Fruit fly (Drosophila melanogaster) whole organism, embryonic: Measurements from ENCODE around the gene Rbp1-like.

Source experiments
- Blimp-1 ChIP-seq: fragments of 200-800 bp; sonication (Bioruptor generic); optimal IDR thresholded peaks from 3 replicates; lab custom pipeline; 2018; ENCODE audit warnings: missing biosample characterization, missing genetic modification characterization, mild to moderate bottlenecking, moderate library complexity, missing genetic modification reagents
- C15 ChIP-seq: fragments of 200-800 bp; sonication (Bioruptor generic); IDR thresholded peaks from 3 replicates; pipeline ENCODE4 v1.3.6; 2022; ENCODE audit warnings: missing biosample characterization, missing genetic modification characterization
- CG10147 ChIP-seq: fragments of 200-800 bp; sonication (Bioruptor generic); optimal IDR thresholded peaks from 2 replicates; lab custom pipeline; 2019; ENCODE audit warnings: missing biosample characterization, mild to moderate bottlenecking, missing genetic modification characterization, moderate library complexity
- CG10274 ChIP-seq: fragments of 200-800 bp; sonication (Bioruptor generic); optimal IDR thresholded peaks from 3 replicates; lab custom pipeline; 2017; ENCODE audit warnings: missing biosample characterization, mild to moderate bottlenecking, missing genetic modification characterization
- CG11085 ChIP-seq: fragments of 200-800 bp; sonication (Bioruptor generic); IDR thresholded peaks from 2 replicates; pipeline ENCODE4 v1.3.6; 2022; ENCODE audit warnings: missing biosample characterization, missing genetic modification characterization
- CG11456 ChIP-seq: fragments of 200-800 bp; sonication (Bioruptor generic); IDR thresholded peaks from 3 replicates; pipeline ENCODE4 v1.3.6; 2022; ENCODE audit warnings: missing biosample characterization, missing genetic modification characterization
- CG12104 ChIP-seq: fragments of 200-800 bp; sonication (Bioruptor generic); optimal IDR thresholded peaks from 3 replicates; lab custom pipeline; 2016; ENCODE audit warnings: missing biosample characterization, missing genetic modification characterization
- CG12236 ChIP-seq: fragments of 200-800 bp; sonication (Bioruptor generic); optimal IDR thresholded peaks from 2 replicates; lab custom pipeline; 2016; ENCODE audit warnings: missing biosample characterization, missing genetic modification characterization
- CG12744 ChIP-seq: fragments of 200-800 bp; sonication (Bioruptor generic); optimal IDR thresholded peaks from 2 replicates; lab custom pipeline; 2016; ENCODE audit warnings: missing biosample characterization, missing genetic modification characterization
- CG15269 ChIP-seq: fragments of 200-800 bp; sonication (Bioruptor generic); optimal IDR thresholded peaks from 2 replicates; lab custom pipeline; 2018; ENCODE audit warnings: missing biosample characterization, mild to moderate bottlenecking, missing genetic modification characterization, moderate library complexity
- CG1529 ChIP-seq: fragments of 200-800 bp; sonication (Bioruptor generic); optimal IDR thresholded peaks from 3 replicates; lab custom pipeline; 2018; ENCODE audit warnings: missing biosample characterization, missing genetic modification characterization
- CG17328 ChIP-seq: fragments of 200-800 bp; sonication (Bioruptor generic); IDR thresholded peaks from 2 replicates; pipeline ENCODE4 v1.3.6; 2022; ENCODE audit warnings: missing biosample characterization, missing genetic modification characterization
- CG1832 ChIP-seq: fragments of 200-800 bp; sonication (Bioruptor generic); optimal IDR thresholded peaks from 2 replicates; lab custom pipeline; 2017; ENCODE audit warnings: missing biosample characterization, mild to moderate bottlenecking, missing genetic modification characterization, inconsistent platforms
- CG18764 ChIP-seq: fragments of 200-800 bp; sonication (Bioruptor generic); optimal IDR thresholded peaks from 3 replicates; lab custom pipeline; 2016; ENCODE audit warnings: missing biosample characterization, missing genetic modification characterization
- CG30403 ChIP-seq: fragments of 200-800 bp; sonication (Bioruptor generic); optimal IDR thresholded peaks from 3 replicates; lab custom pipeline; 2016; ENCODE audit warnings: missing biosample characterization, missing genetic modification characterization
- CG33213 ChIP-seq: fragments of 200-800 bp; sonication (Bioruptor generic); optimal IDR thresholded peaks from 3 replicates; lab custom pipeline; 2016; ENCODE audit warnings: missing biosample characterization, missing genetic modification characterization
- CG4282 ChIP-seq: fragments of 200-800 bp; sonication (Bioruptor generic); optimal IDR thresholded peaks from 2 replicates; lab custom pipeline; 2016; ENCODE audit warnings: missing biosample characterization, missing genetic modification characterization
- CG5245 ChIP-seq: fragments of 200-800 bp; sonication (Bioruptor generic); optimal IDR thresholded peaks from 3 replicates; lab custom pipeline; 2016; ENCODE audit warnings: missing biosample characterization, missing genetic modification characterization
- CG6689 ChIP-seq: fragments of 200-800 bp; sonication (Bioruptor generic); IDR thresholded peaks from 2 replicates; pipeline ENCODE4 v1.3.6; 2022; ENCODE audit warnings: missing biosample characterization, missing genetic modification characterization
- CG6813 ChIP-seq: fragments of 200-800 bp; sonication (Bioruptor generic); optimal IDR thresholded peaks from 2 replicates; lab custom pipeline; 2017; ENCODE audit warnings: missing biosample characterization, missing genetic modification characterization, mild to moderate bottlenecking, moderate library complexity, missing genetic modification reagents
- CG6854 ChIP-seq: fragments of 200-800 bp; sonication (Bioruptor generic); optimal IDR thresholded peaks from 3 replicates; lab custom pipeline; 2017; ENCODE audit warnings: missing biosample characterization, mild to moderate bottlenecking, missing genetic modification characterization
- CG8478 ChIP-seq: fragments of >200 bp; optimal IDR thresholded peaks from 2 replicates; lab custom pipeline; 2018
- CG8924 ChIP-seq: fragments of 200-800 bp; optimal IDR thresholded peaks from 3 replicates; lab custom pipeline; 2019; ENCODE audit warnings: missing biosample characterization, mild to moderate bottlenecking, missing genetic modification characterization, moderate library complexity
- CG9215 ChIP-seq: fragments of 200-800 bp; sonication (Bioruptor generic); IDR thresholded peaks from 2 replicates; pipeline ENCODE4 v1.3.6; 2022; ENCODE audit warnings: missing biosample characterization, missing genetic modification characterization
- CHES-1-like ChIP-seq: fragments of 200-800 bp; sonication (Bioruptor generic); optimal IDR thresholded peaks from 2 replicates; lab custom pipeline; 2016; ENCODE audit warnings: missing biosample characterization, missing genetic modification characterization
- E2f1 ChIP-seq: fragments of 200-800 bp; sonication (Bioruptor generic); IDR thresholded peaks from 2 replicates; pipeline ENCODE4 v1.3.6; 2022; ENCODE audit warnings: missing biosample characterization, missing genetic modification characterization
- Eip74EF ChIP-seq, 2 experiments: fragments of 200-800 bp in 1 of 2; fragments of >200 bp in 1 of 2; sonication (Bioruptor generic) in 1 of 2; optimal IDR thresholded peaks; 2 replicates each; lab custom pipeline; 2017 to 2019; ENCODE audit warnings: missing biosample characterization in 2 of 2, missing genetic modification characterization in 2 of 2, mild to moderate bottlenecking in 1 of 2, moderate library complexity in 1 of 2
- GATAe ChIP-seq: fragments of 200-800 bp; sonication (Bioruptor generic); conservative IDR thresholded peaks from 2 replicates; pipeline ENCODE4 v1.3.6; 2022; ENCODE audit warnings: missing biosample characterization, missing genetic modification characterization
- HHEX ChIP-seq: fragments of 200-800 bp; sonication (Bioruptor generic); optimal IDR thresholded peaks from 3 replicates; lab custom pipeline; 2017; ENCODE audit warnings: missing biosample characterization, mild to moderate bottlenecking, missing genetic modification characterization, missing genetic modification reagents
- Lpt ChIP-seq: fragments of >200 bp; optimal IDR thresholded peaks from 2 replicates; lab custom pipeline; 2018; ENCODE audit warnings: missing biosample characterization, missing genetic modification characterization
- Med ChIP-seq: fragments of 200-800 bp; sonication (Bioruptor generic); peaks from one replicate; lab custom pipeline; 2016; ENCODE audit warnings: missing biosample characterization, missing genetic modification characterization, mild to moderate bottlenecking, inconsistent platforms, moderate library complexity
- Nf-YC ChIP-seq: fragments of 200-800 bp; optimal IDR thresholded peaks from 3 replicates; lab custom pipeline; 2019; ENCODE audit warnings: missing biosample characterization, mild to moderate bottlenecking, missing genetic modification characterization, moderate library complexity
- Opbp ChIP-seq: fragments of 200-800 bp; sonication (Bioruptor generic); IDR thresholded peaks from 3 replicates; pipeline ENCODE4 v1.3.6; 2022; ENCODE audit warnings: missing biosample characterization, missing genetic modification characterization; ENCODE audit not compliant: partially characterized antibody
- Six4 ChIP-seq: fragments of 200-800 bp; sonication (Bioruptor generic); optimal IDR thresholded peaks from 2 replicates; lab custom pipeline; 2016; ENCODE audit warnings: missing biosample characterization, missing genetic modification characterization
- bbx ChIP-seq: fragments of 200-800 bp; sonication (Bioruptor generic); IDR thresholded peaks from 2 replicates; pipeline ENCODE4 v1.3.6; 2022; ENCODE audit warnings: missing biosample characterization, missing genetic modification characterization; ENCODE audit not compliant: partially characterized antibody
- chinmo ChIP-seq: fragments of 200-800 bp; sonication (Bioruptor generic); IDR thresholded peaks from 4 replicates; pipeline ENCODE4 v1.3.6; 2022; ENCODE audit warnings: missing biosample characterization, missing genetic modification characterization; ENCODE audit not compliant: partially characterized antibody
- dan ChIP-seq: fragments of 200-800 bp; sonication (Bioruptor generic); IDR thresholded peaks from 2 replicates; pipeline ENCODE4 v1.3.6; 2022; ENCODE audit warnings: missing biosample characterization, missing genetic modification characterization
- dpn ChIP-seq, 2 experiments: fragments of 200-800 bp; sonication (Bioruptor generic); optimal IDR thresholded peaks; 3 replicates each; lab custom pipeline; 2016; ENCODE audit warnings: missing biosample characterization in 2 of 2, missing genetic modification characterization in 2 of 2
- eve ChIP-seq, 2 experiments: fragments of >200 bp; optimal IDR thresholded peaks; 2 replicates each; lab custom pipeline; 2017; ENCODE audit warnings: missing biosample characterization in 2 of 2, missing genetic modification characterization in 2 of 2
- ind ChIP-seq: fragments of 200-800 bp; sonication (Bioruptor generic); optimal IDR thresholded peaks from 3 replicates; lab custom pipeline; 2016; ENCODE audit warnings: missing biosample characterization, missing genetic modification characterization
- jing ChIP-seq: fragments of 200-800 bp; sonication (Bioruptor generic); optimal IDR thresholded peaks from 2 replicates; lab custom pipeline; 2018; ENCODE audit warnings: missing biosample characterization, mild to moderate bottlenecking, missing genetic modification characterization
- jumu ChIP-seq: fragments of 200-800 bp; sonication (Bioruptor generic); optimal IDR thresholded peaks from 3 replicates; lab custom pipeline; 2016; ENCODE audit warnings: missing biosample characterization, missing genetic modification characterization
- kni ChIP-seq: fragments of 200-800 bp; sonication (Bioruptor generic); optimal IDR thresholded peaks from 3 replicates; lab custom pipeline; 2017; ENCODE audit warnings: mild to moderate bottlenecking, missing biosample characterization, missing genetic modification reagents, missing genetic modification characterization
- nau ChIP-seq: fragments of 200-800 bp; sonication (Bioruptor generic); optimal IDR thresholded peaks from 3 replicates; lab custom pipeline; 2017; ENCODE audit warnings: missing biosample characterization, mild to moderate bottlenecking, missing genetic modification characterization, missing genetic modification reagents
- pb ChIP-seq: fragments of 200-800 bp; sonication (Bioruptor generic); optimal IDR thresholded peaks from 3 replicates; lab custom pipeline; 2016; ENCODE audit warnings: missing biosample characterization, missing genetic modification characterization
- pros ChIP-seq: fragments of 200-800 bp; sonication (Bioruptor generic); optimal IDR thresholded peaks from 3 replicates; lab custom pipeline; 2019; ENCODE audit warnings: missing biosample characterization, mild to moderate bottlenecking, missing genetic modification characterization, moderate library complexity
- repo ChIP-seq: fragments of 200-800 bp; sonication (Bioruptor generic); optimal IDR thresholded peaks from 2 replicates; lab custom pipeline; 2016; ENCODE audit warnings: missing biosample characterization, missing genetic modification characterization
- row ChIP-seq: fragments of 200-800 bp; sonication (Bioruptor generic); IDR thresholded peaks from 3 replicates; pipeline ENCODE4 v1.3.6; 2022; ENCODE audit warnings: missing biosample characterization, missing genetic modification characterization
- slbo ChIP-seq: fragments of 200-800 bp; sonication (Bioruptor generic); IDR thresholded peaks from 2 replicates; pipeline ENCODE4 v1.3.6; 2022; ENCODE audit warnings: missing biosample characterization, missing genetic modification characterization
- tup ChIP-seq: fragments of 200-800 bp; sonication (Bioruptor generic); optimal IDR thresholded peaks from 2 replicates; lab custom pipeline; 2016; ENCODE audit warnings: missing biosample characterization, mild to moderate bottlenecking, missing genetic modification characterization, moderate library complexity
- zfh1 ChIP-seq: fragments of 200-800 bp; sonication (Bioruptor generic); IDR thresholded peaks from 3 replicates; pipeline ENCODE4 v1.3.6; 2022; ENCODE audit warnings: missing biosample characterization, missing genetic modification characterization

Gene Rbp1-like

DNA sequence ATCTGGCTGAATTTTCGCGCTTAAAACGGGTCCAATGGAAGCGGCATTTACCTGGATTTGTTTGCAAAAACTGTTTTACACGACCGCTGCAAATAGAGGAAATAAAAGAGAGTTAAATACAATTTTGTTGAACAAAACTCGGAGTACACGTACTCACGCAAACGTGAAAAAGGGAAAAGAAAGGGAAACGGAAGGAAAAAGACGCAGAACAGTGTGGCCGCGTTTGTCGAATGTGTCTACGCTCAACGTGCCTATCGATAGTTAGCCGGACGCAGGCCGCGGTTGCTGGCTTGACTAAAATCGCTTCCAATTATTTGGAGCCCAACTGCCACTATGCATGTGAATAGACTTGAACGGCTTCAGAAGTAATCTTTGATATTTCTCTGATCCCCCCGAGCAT, 47.2 kb downstream of the Rbp1-like start, which contains the start of gene RpS15Aa (continued):
- TF ChIP-seq repo (GFP tag; lab: Kevin White, UChicago): peak; percentile 66
- TF ChIP-seq Eip74EF (GFP tag; optimal IDR thresholded peaks at IDR 0.05; lab: Kevin White, UChicago): peak in 1 of 2 experiments; percentile 44
- TF ChIP-seq Med (GFP tag; lab: Kevin White, UChicago): peak; percentile 98
- TF ChIP-seq CG8478 (lab: Kevin White, UChicago): no peak
- TF ChIP-seq CG10147 (GFP tag; lab: Kevin White, UChicago): peak; percentile 25
- peak; percentile 50 for TF ChIP-seq CG18764 (GFP tag; lab: Kevin White, UChicago)
- no peak for TF ChIP-seq dan (GFP tag; lab: Robert Waterston, UW)
- no peak for TF ChIP-seq jing (GFP tag; lab: Kevin White, UChicago)
- TF ChIP-seq CG1832: no peak
- peak; percentile 86 for TF ChIP-seq CG6813 (GFP tag; lab: Kevin White, UChicago)
- TF ChIP-seq GATAe: 0 out of 2 replicates have a peak, but pooled peaks have one; percentile 34
- peak; percentile 59 for TF ChIP-seq E2f1 (GFP tag; lab: Robert Waterston, UW)
- TF ChIP-seq CG12104 (GFP tag; lab: Kevin White, UChicago): peak; percentile 42
- no peak for TF ChIP-seq Lpt (GFP tag; lab: Kevin White, UChicago)
- TF ChIP-seq C15 (GFP tag; lab: Robert Waterston, UW): peak; percentile 67; the same call in 1 of the 3 replicates
- TF ChIP-seq dpn (GFP tag; optimal IDR thresholded peaks at IDR 0.05; lab: Kevin White, UChicago): peak; percentile 34 to 79
- TF ChIP-seq jumu (GFP tag; lab: Kevin White, UChicago): peak; percentile 45
- peak; percentile 55 for TF ChIP-seq CG1529 (GFP tag; lab: Kevin White, UChicago)
- TF ChIP-seq Blimp-1 (GFP tag; lab: Kevin White, UChicago): peak; percentile 22
- TF ChIP-seq CG11456 (GFP tag; lab: Robert Waterston, UW): peak; percentile 92
- TF ChIP-seq pros (GFP tag; lab: Kevin White, UChicago): no peak
- TF ChIP-seq CG6854 (GFP tag; lab: Kevin White, UChicago): peak; percentile 76
- TF ChIP-seq CG8924 (tag; lab: Kevin White, UChicago): peak; percentile 48
- TF ChIP-seq CG4282 (GFP tag; lab: Kevin White, UChicago): no peak
- TF ChIP-seq Six4: peak; percentile 26
- TF ChIP-seq Nf-YC (tag; lab: Kevin White, UChicago): peak; percentile 38
- TF ChIP-seq CG15269: peak; percentile 56
- peak; percentile 76 for TF ChIP-seq Opbp (GFP tag; lab: Robert Waterston, UW)
- TF ChIP-seq CG12236 (GFP tag; lab: Kevin White, UChicago): peak; percentile 57
- peak; percentile 67 for TF ChIP-seq CG10274 (GFP tag; lab: Kevin White, UChicago)
- peak; percentile 87 for TF ChIP-seq CG11085 (GFP tag; lab: Robert Waterston, UW)
- TF ChIP-seq CHES-1-like (GFP tag; lab: Kevin White, UChicago): peak; percentile 85
- peak; percentile 87 for TF ChIP-seq HHEX (GFP tag; lab: Kevin White, UChicago)
- TF ChIP-seq pb (GFP tag; lab: Kevin White, UChicago): peak; percentile 77
- peak; percentile 83 for TF ChIP-seq slbo (GFP tag; lab: Robert Waterston, UW)
- TF ChIP-seq kni: peak; percentile 79
- peak; percentile 60 for TF ChIP-seq bbx (GFP tag; lab: Robert Waterston, UW)
- peak; percentile 40 for TF ChIP-seq CG12744
- peak; percentile 90 for TF ChIP-seq CG33213 (GFP tag; lab: Kevin White, UChicago)
- no peak for TF ChIP-seq chinmo
- peak; percentile 87 for TF ChIP-seq CG17328 (GFP tag; lab: Robert Waterston, UW)
- TF ChIP-seq CG5245 (GFP tag; lab: Kevin White, UChicago): peak; percentile 60
- TF ChIP-seq CG6689 (GFP tag; lab: Robert Waterston, UW): peak; percentile 63
- TF ChIP-seq CG30403 (GFP tag; lab: Kevin White, UChicago): peak; percentile 44
- TF ChIP-seq row (GFP tag; lab: Robert Waterston, UW): peak; percentile 50
- peak; percentile 88 for TF ChIP-seq zfh1
- TF ChIP-seq CG9215 (GFP tag; lab: Robert Waterston, UW): peak; percentile 49
- TF ChIP-seq tup: no peak
- TF ChIP-seq eve (GFP tag; optimal IDR thresholded peaks at IDR 0.05; lab: Kevin White, UChicago): no peak
- TF ChIP-seq ind: peak; percentile 43
- peak; percentile 69 for TF ChIP-seq nau (GFP tag; lab: Kevin White, UChicago)
